Fruit fly (Drosophila melanogaster) whole organism: ENCODE measurements around the gene slmb.

Experiments used
- Dll ChIP-seq: fragments of >200 bp; optimal IDR thresholded peaks from 2 replicates; lab custom pipeline; 2017
- EcR ChIP-seq, 2 experiments: fragments of >200 bp; optimal IDR thresholded peaks; 2 replicates each; lab custom pipeline; 2017; ENCODE audit warnings: missing biosample characterization in 2 of 2, missing genetic modification characterization in 2 of 2, missing genetic modification reagents in 2 of 2
- pan ChIP-seq: fragments of >200 bp; optimal IDR thresholded peaks from 2 replicates; lab custom pipeline; 2017
- psq ChIP-seq: fragments of >200 bp; optimal IDR thresholded peaks from 2 replicates; lab custom pipeline; 2017
- usp ChIP-seq: fragments of >200 bp; optimal IDR thresholded peaks from 2 replicates; lab custom pipeline; 2017; ENCODE audit warnings: missing biosample characterization, missing genetic modification characterization, mixed read lengths

- TF ChIP-seq psq (no peak), EcR (GFP tag; optimal IDR thresholded peaks at IDR 0.05; lab: Kevin White, UChicago) (no peak), pan (lab: Kevin White, UChicago) (no peak), usp (GFP tag; lab: Kevin White, UChicago) (no peak), Dll (lab: Kevin White, UChicago) (no peak)
Observed at dm6 chr3R:21169525-21170149, 42.4 kb upstream of the slmb start.
